Worm (Caenorhabditis elegans) whole organism, L4 larva: ENCODE measurements around the gene lgc-20.

Experiments used
- F37D6.2 ChIP-seq: sonication (generic microtip); optimal IDR thresholded peaks from 2 replicates; lab custom pipeline; 2016; ENCODE audit warnings: mild to moderate bottlenecking, missing genetic modification characterization, missing compliant biosample characterization
- F44E2.7 ChIP-seq: fragments of 200-800 bp; sonication (Bioruptor generic); IDR thresholded peaks from 2 replicates; pipeline ENCODE4 v2.1.2; 2022; ENCODE audit warnings: missing genetic modification characterization, missing compliant biosample characterization
- R02D3.7 ChIP-seq: fragments of 150-350 bp; sonication (generic microtip); optimal IDR thresholded peaks from 3 replicates; lab custom pipeline; 2014; ENCODE audit warnings: missing biosample characterization, missing genetic modification characterization
- Y105C5A.15 ChIP-seq: fragments of 200-800 bp; sonication (Bioruptor generic); IDR thresholded peaks from 2 replicates; pipeline ENCODE4 v1.3.6; 2022; ENCODE audit warnings: missing genetic modification characterization, missing compliant biosample characterization
- aha-1 ChIP-seq: fragments of 150-350 bp; peaks from one replicate; lab custom pipeline; 2014; ENCODE audit warnings: missing biosample characterization, missing genetic modification characterization
- ces-1 ChIP-seq: fragments of 150-350 bp; sonication (generic microtip); optimal IDR thresholded peaks from 4 replicates; lab custom pipeline; 2014; ENCODE audit warnings: missing biosample characterization, missing genetic modification reagents, missing genetic modification characterization
- daf-12 ChIP-seq: fragments of 150-350 bp; optimal IDR thresholded peaks from 2 replicates; lab custom pipeline; 2014; ENCODE audit warnings: missing biosample characterization, missing genetic modification reagents, missing genetic modification characterization
- daf-16 ChIP-seq, 3 experiments: sonication (generic microtip); optimal IDR thresholded peaks; 2 replicates each; lab custom pipeline; 2016 to 2017; ENCODE audit warnings: missing genetic modification characterization in 3 of 3, missing genetic modification reagents in 3 of 3, mild to moderate bottlenecking in 2 of 3, missing compliant biosample characterization in 2 of 3, missing biosample characterization in 1 of 3, moderate library complexity in 1 of 3
- dmd-6 ChIP-seq: fragments of 200-800 bp; sonication (Bioruptor generic); IDR thresholded peaks from 2 replicates; pipeline ENCODE4 v1.3.6; 2022; ENCODE audit warnings: missing genetic modification reagents, missing genetic modification characterization, missing compliant biosample characterization
- fkh-10 ChIP-seq: fragments of 150-350 bp; optimal IDR thresholded peaks from 2 replicates; lab custom pipeline; 2014; ENCODE audit warnings: missing biosample characterization, missing genetic modification reagents, missing genetic modification characterization
- fos-1 ChIP-seq: fragments of 150-350 bp; optimal IDR thresholded peaks from 2 replicates; lab custom pipeline; 2014; ENCODE audit warnings: missing biosample characterization, missing genetic modification characterization
- gei-8 ChIP-seq: fragments of 200-800 bp; sonication (Bioruptor generic); optimal IDR thresholded peaks from 2 replicates; lab custom pipeline; 2018; ENCODE audit warnings: mild to moderate bottlenecking, missing genetic modification characterization, missing compliant biosample characterization
- hif-1 ChIP-seq, 2 experiments: sonication (generic microtip); optimal IDR thresholded peaks; 2 replicates each; lab custom pipeline; 2016 to 2017; ENCODE audit warnings: missing compliant biosample characterization in 2 of 2, missing genetic modification characterization in 2 of 2, missing genetic modification reagents in 2 of 2, missing genotype in 2 of 2, mild to moderate bottlenecking in 1 of 2
- hlh-11 ChIP-seq: fragments of 200-800 bp; sonication (Bioruptor generic); optimal IDR thresholded peaks from 2 replicates; lab custom pipeline; 2018; ENCODE audit warnings: mild to moderate bottlenecking, missing genetic modification characterization, missing compliant biosample characterization
- hlh-30 ChIP-seq: sonication (generic microtip); optimal IDR thresholded peaks from 2 replicates; lab custom pipeline; 2017; ENCODE audit warnings: antibody characterized with exemption, mild to moderate bottlenecking, missing genetic modification characterization, missing compliant biosample characterization; ENCODE audit not compliant: insufficient read depth
- lin-15B ChIP-seq: fragments of 150-350 bp; sonication (generic microtip); optimal IDR thresholded peaks from 3 replicates; lab custom pipeline; 2014; ENCODE audit warnings: missing biosample characterization, missing genetic modification characterization
- lin-29 ChIP-seq: fragments of 200-800 bp; sonication (Bioruptor generic); IDR thresholded peaks from 2 replicates; pipeline ENCODE4 v1.3.6; 2022; ENCODE audit warnings: missing genetic modification reagents, missing genetic modification characterization, missing compliant biosample characterization
- madf-5 ChIP-seq, 2 experiments: fragments of 200-800 bp; sonication (Bioruptor generic); IDR thresholded peaks; 2 replicates each; pipeline ENCODE4 v1.3.6; 2022; ENCODE audit warnings: missing compliant biosample characterization in 2 of 2, missing genetic modification characterization in 2 of 2
- mxl-3 ChIP-seq: fragments of 200-800 bp; sonication (Bioruptor generic); optimal IDR thresholded peaks from 2 replicates; lab custom pipeline; 2018; ENCODE audit warnings: mild to moderate bottlenecking, missing genetic modification characterization, missing compliant biosample characterization
- nhr-102 ChIP-seq: sonication (generic microtip); optimal IDR thresholded peaks from 2 replicates; lab custom pipeline; 2016; ENCODE audit warnings: mild to moderate bottlenecking, missing genetic modification characterization, moderate library complexity, missing compliant biosample characterization
- nhr-11 ChIP-seq: fragments of 150-350 bp; optimal IDR thresholded peaks from 2 replicates; lab custom pipeline; 2014; ENCODE audit warnings: missing biosample characterization, missing genetic modification characterization
- nhr-237 ChIP-seq: sonication (generic microtip); optimal IDR thresholded peaks from 2 replicates; lab custom pipeline; 2017; ENCODE audit warnings: missing biosample characterization, missing genetic modification characterization
- nhr-28 ChIP-seq: fragments of 150-350 bp; optimal IDR thresholded peaks from 2 replicates; lab custom pipeline; 2014; ENCODE audit warnings: missing biosample characterization, missing genetic modification characterization
- nhr-48 ChIP-seq: sonication (generic microtip); optimal IDR thresholded peaks from 2 replicates; lab custom pipeline; 2016; ENCODE audit warnings: mild to moderate bottlenecking, missing genetic modification characterization, missing compliant biosample characterization
- nhr-77 ChIP-seq: fragments of 150-350 bp; optimal IDR thresholded peaks from 2 replicates; lab custom pipeline; 2014; ENCODE audit warnings: missing biosample characterization, missing genetic modification characterization
- skn-1 ChIP-seq: fragments of 150-350 bp; optimal IDR thresholded peaks from 2 replicates; lab custom pipeline; 2014; ENCODE audit warnings: missing biosample characterization, missing genetic modification characterization
- unc-62 ChIP-seq, 3 experiments: fragments of 150-350 bp in 1 of 3; sonication (generic microtip); optimal IDR thresholded peaks in 2 of 3; peaks in 1 of 3; 1 replicate in 1 of 3; 2 replicates in 2 of 3; lab custom pipeline; 2014 to 2017; ENCODE audit warnings: missing biosample characterization in 3 of 3, missing genetic modification characterization in 3 of 3, missing genetic modification reagents in 3 of 3, missing genotype in 1 of 3
- zag-1 ChIP-seq: fragments of 150-350 bp; optimal IDR thresholded peaks from 2 replicates; lab custom pipeline; 2014; ENCODE audit warnings: missing biosample characterization, missing genetic modification characterization
- ztf-11 ChIP-seq: fragments of 150-350 bp; optimal IDR thresholded peaks from 2 replicates; lab custom pipeline; 2014; ENCODE audit warnings: missing biosample characterization, missing genetic modification characterization

lgc-20 gene

ce11 chrII:11376598-11377108 lies 33.2 kb upstream of the lgc-20 start (continued):
- TF ChIP-seq hlh-30 (tag; lab: Kevin White, UChicago) = peak; percentile 36
- no peak for TF ChIP-seq R02D3.7 (tag; lab: Kevin White, UChicago)
- TF ChIP-seq lin-15B (tag; lab: Kevin White, UChicago) = peak; percentile 30
- no peak for TF ChIP-seq F37D6.2
- peak; percentile 79; the same call in 1 of the 2 replicates for TF ChIP-seq Y105C5A.15
- TF ChIP-seq, all 104 proteins: peak for 55

- TF ChIP-seq aha-1 (tag; lab: Kevin White, UChicago) = no peak
- no peak for TF ChIP-seq gei-8 (GFP tag; lab: Kevin White, UChicago)
- no peak for TF ChIP-seq fos-1 (tag; lab: Kevin White, UChicago)
- TF ChIP-seq ztf-11 (tag; lab: Kevin White, UChicago) = no peak
- TF ChIP-seq nhr-11 = peak; percentile 52
These were observed 32.6 kb upstream of the lgc-20 start for ce11 chrII:11376026-11376425.

- TF ChIP-seq nhr-237 (tag; lab: Kevin White, UChicago) (no peak), mxl-3 (GFP tag; lab: Kevin White, UChicago) (peak; percentile 22), nhr-48 (tag; lab: Kevin White, UChicago) (peak; percentile 46)
These were observed 28.6 kb upstream of the lgc-20 start, which contains the start of gene C33B4.2 for ce11 chrII:11371981-11372380. C33B4.2 (minus strand) TSS chrII:11372145.

ce11 chrII:11361751-11362150 lies 18.3 kb upstream of the lgc-20 start:
- TF ChIP-seq ces-1 (GFP tag; lab: Kevin White, UChicago) (peak; percentile 66), zag-1 (tag; lab: Kevin White, UChicago) (no peak), fkh-10 (GFP tag; lab: Kevin White, UChicago) (peak; percentile 84)

- TF ChIP-seq unc-62 (GFP tag; optimal IDR thresholded peaks at IDR 0.05 in 1 of 2; lab: Kevin White, UChicago) (no peak), unc-62 (tag; optimal IDR thresholded peaks at IDR 0.05; lab: Kevin White, UChicago) (no peak), lin-29 (no peak), nhr-77 (tag; lab: Kevin White, UChicago) (no peak), fos-1 (tag; lab: Kevin White, UChicago) (no peak), skn-1 (tag; lab: Kevin White, UChicago) (no peak), nhr-28 (tag; lab: Kevin White, UChicago) (no peak), madf-5 (GFP tag; IDR thresholded peaks at IDR 0.05; lab: Robert Waterston, UW) (no peak), nhr-102 (no peak), daf-16 (GFP tag; optimal IDR thresholded peaks at IDR 0.05; lab: Kevin White, UChicago) (no peak), daf-16 (tag; optimal IDR thresholded peaks at IDR 0.05; lab: Kevin White, UChicago) (no peak), hif-1 (tag; optimal IDR thresholded peaks at IDR 0.05; lab: Kevin White, UChicago) (no peak), hlh-11 (tag; lab: Kevin White, UChicago) (no peak)
- TF ChIP-seq, all 104 proteins: peak for 0
These were observed 10.1 kb upstream of the lgc-20 start for ce11 chrII:11353471-11353870.

- TF ChIP-seq daf-12 = no peak
- TF ChIP-seq, all 104 proteins: peak for 0
These were observed 8.2 kb upstream of the lgc-20 start, which contains the start of gene clh-2 for ce11 chrII:11351599-11351998. clh-2 (plus strand) TSS chrII:11351899.

ce11 chrII:11349892-11350291 lies 6.5 kb upstream of the lgc-20 start, which contains the start of gene dph-5:
dph-5 (plus strand) TSS chrII:11350192.
- peak; percentile 23 for TF ChIP-seq aha-1 (tag; lab: Kevin White, UChicago)
- TF ChIP-seq dmd-6 (GFP tag; lab: Robert Waterston, UW) = no peak
- no peak for TF ChIP-seq F44E2.7 (GFP tag; lab: Robert Waterston, UW)
